Worm (Caenorhabditis elegans) whole organism, L1 larva: ENCODE results near the gene Y50D4B.2.

ENCODE experiments used
- C16A3.4 ChIP-seq: fragments of 150-350 bp; optimal IDR thresholded peaks from 2 replicates; lab custom pipeline; 2014; ENCODE audit warnings: missing biosample characterization, missing genetic modification characterization
- Y116A8C.19 ChIP-seq: sonication (generic microtip); optimal IDR thresholded peaks from 2 replicates; lab custom pipeline; 2016; ENCODE audit warnings: missing compliant biosample characterization, missing genetic modification characterization, borderline replicate concordance
- aha-1 ChIP-seq: fragments of 150-350 bp; optimal IDR thresholded peaks from 2 replicates; lab custom pipeline; 2014; ENCODE audit warnings: missing biosample characterization, missing genetic modification characterization
- alr-1 ChIP-seq: fragments of 200-800 bp; sonication (Bioruptor generic); optimal IDR thresholded peaks from 2 replicates; lab custom pipeline; 2018; ENCODE audit warnings: borderline replicate concordance, mild to moderate bottlenecking, missing genetic modification characterization, missing compliant biosample characterization
- aly-2 ChIP-seq: fragments of 150-350 bp; optimal IDR thresholded peaks from 2 replicates; lab custom pipeline; 2014; ENCODE audit warnings: missing biosample characterization, missing genetic modification characterization
- blmp-1 ChIP-seq: fragments of 150-350 bp; optimal IDR thresholded peaks from 2 replicates; lab custom pipeline; 2014; ENCODE audit warnings: missing biosample characterization, missing genetic modification characterization
- ceh-8 ChIP-seq: fragments of 200-800 bp; sonication (Bioruptor generic); optimal IDR thresholded peaks from 2 replicates; lab custom pipeline; 2018; ENCODE audit warnings: mild to moderate bottlenecking, missing genetic modification characterization, moderate library complexity, missing compliant biosample characterization
- ceh-82 ChIP-seq, 3 experiments: fragments of 150-350 bp in 1 of 3; sonication (generic microtip) in 2 of 3; optimal IDR thresholded peaks; 2 replicates each; lab custom pipeline; 2014 to 2017; ENCODE audit warnings: missing biosample characterization in 3 of 3, missing genetic modification characterization in 3 of 3
- ceh-90 ChIP-seq: sonication (generic microtip); optimal IDR thresholded peaks from 2 replicates; lab custom pipeline; 2016; ENCODE audit warnings: missing genetic modification characterization, missing compliant biosample characterization
- ces-1 ChIP-seq: fragments of 150-350 bp; optimal IDR thresholded peaks from 2 replicates; lab custom pipeline; 2014; ENCODE audit warnings: missing biosample characterization, missing genetic modification reagents, missing genetic modification characterization
- dpl-1 ChIP-seq, 3 experiments: fragments of 150-350 bp in 2 of 3; sonication (generic microtip) in 1 of 3; optimal IDR thresholded peaks; 2 replicates each; lab custom pipeline; 2014 to 2017; ENCODE audit warnings: missing biosample characterization in 3 of 3, missing genetic modification characterization in 3 of 3, missing genetic modification reagents in 3 of 3
- dsc-1 ChIP-seq: sonication (generic microtip); optimal IDR thresholded peaks from 2 replicates; lab custom pipeline; 2016; ENCODE audit warnings: mild to moderate bottlenecking, missing genetic modification characterization, missing compliant biosample characterization
- efl-1 ChIP-seq, 4 experiments: fragments of 150-350 bp; optimal IDR thresholded peaks in 3 of 4; peaks in 1 of 4; 1 replicate in 1 of 4; 2 replicates in 3 of 4; lab custom pipeline; 2014; ENCODE audit warnings: missing biosample characterization in 2 of 4, missing genetic modification characterization in 2 of 4, missing genetic modification reagents in 2 of 4
- efl-3 ChIP-seq: fragments of 200-800 bp; sonication (Bioruptor generic); optimal IDR thresholded peaks from 2 replicates; lab custom pipeline; 2018; ENCODE audit warnings: mild to moderate bottlenecking, missing genetic modification characterization, missing compliant biosample characterization
- egl-13 ChIP-seq: sonication (generic microtip); optimal IDR thresholded peaks from 2 replicates; lab custom pipeline; 2016; ENCODE audit warnings: missing genotype, missing genetic modification reagents, missing genetic modification characterization, missing compliant biosample characterization
- egl-27 ChIP-seq, 2 experiments: fragments of 150-350 bp in 1 of 2; sonication (generic microtip); optimal IDR thresholded peaks; 3 replicates each; lab custom pipeline; 2017 to 2018; ENCODE audit warnings: missing biosample characterization in 2 of 2, missing genetic modification characterization in 2 of 2, missing genetic modification reagents in 2 of 2
- elt-3 ChIP-seq, 6 experiments: fragments of 150-350 bp in 1 of 6; sonication (generic microtip); optimal IDR thresholded peaks; 2 replicates each; lab custom pipeline; 2017 to 2018; ENCODE audit warnings: missing biosample characterization in 6 of 6, missing genetic modification characterization in 6 of 6, inconsistent platforms in 1 of 6
- ets-5 ChIP-seq: fragments of 200-800 bp; sonication (Bioruptor generic); IDR thresholded peaks from 2 replicates; pipeline ENCODE4 v1.3.6; 2022; ENCODE audit warnings: missing genetic modification characterization, missing compliant biosample characterization
- fkh-10 ChIP-seq: sonication (generic microtip); optimal IDR thresholded peaks from 2 replicates; lab custom pipeline; 2017; ENCODE audit warnings: missing biosample characterization, missing genetic modification reagents, missing genetic modification characterization
- fkh-4 ChIP-seq: sonication (generic microtip); optimal IDR thresholded peaks from 2 replicates; lab custom pipeline; 2016; ENCODE audit warnings: missing compliant biosample characterization, missing genetic modification characterization, borderline replicate concordance
- fos-1 ChIP-seq: fragments of 150-350 bp; optimal IDR thresholded peaks from 2 replicates; lab custom pipeline; 2014; ENCODE audit warnings: missing biosample characterization, missing genetic modification characterization
- hlh-17 ChIP-seq: fragments of 200-800 bp; sonication (Bioruptor generic); optimal IDR thresholded peaks from 2 replicates; lab custom pipeline; 2018; ENCODE audit warnings: missing genetic modification characterization, mild to moderate bottlenecking, missing compliant biosample characterization, moderate library complexity, borderline replicate concordance
- hlh-4 ChIP-seq: sonication (generic microtip); optimal IDR thresholded peaks from 2 replicates; lab custom pipeline; 2016; ENCODE audit warnings: mild to moderate bottlenecking, missing genetic modification characterization, missing compliant biosample characterization
- hpl-2 ChIP-seq: fragments of 150-350 bp; optimal IDR thresholded peaks from 2 replicates; lab custom pipeline; 2014; ENCODE audit warnings: missing biosample characterization, missing genetic modification reagents, missing genetic modification characterization
- irx-1 ChIP-seq: sonication (generic microtip); optimal IDR thresholded peaks from 2 replicates; lab custom pipeline; 2016; ENCODE audit warnings: missing genetic modification characterization, missing compliant biosample characterization
- isw-1 ChIP-seq: fragments of 200-800 bp; sonication (Bioruptor generic); IDR thresholded peaks from 2 replicates; pipeline ENCODE4 v1.3.6; 2022; ENCODE audit warnings: missing genetic modification characterization, missing compliant biosample characterization
- jun-1 ChIP-seq: fragments of 150-350 bp; optimal IDR thresholded peaks from 2 replicates; lab custom pipeline; 2014; ENCODE audit warnings: missing biosample characterization, missing genetic modification reagents, missing genetic modification characterization
- lin-13 ChIP-seq: fragments of 150-350 bp; optimal IDR thresholded peaks from 2 replicates; lab custom pipeline; 2014; ENCODE audit warnings: missing biosample characterization, missing genetic modification reagents, missing genetic modification characterization
- lin-39 ChIP-seq: fragments of 150-350 bp; optimal IDR thresholded peaks from 2 replicates; lab custom pipeline; 2014; ENCODE audit warnings: missing biosample characterization, missing genetic modification reagents, missing genetic modification characterization
- mdl-1 ChIP-seq, 2 experiments: fragments of 150-350 bp; optimal IDR thresholded peaks; 2 replicates each; lab custom pipeline; 2014 to 2017; ENCODE audit warnings: missing biosample characterization in 2 of 2, missing genetic modification characterization in 2 of 2, inconsistent platforms in 1 of 2
- mep-1 ChIP-seq: fragments of 150-350 bp; optimal IDR thresholded peaks from 2 replicates; lab custom pipeline; 2014; ENCODE audit warnings: missing biosample characterization, missing genetic modification characterization
- nhr-12 ChIP-seq: sonication (generic microtip); optimal IDR thresholded peaks from 2 replicates; lab custom pipeline; 2017; ENCODE audit warnings: missing biosample characterization, missing genetic modification characterization
- nhr-19 ChIP-seq: fragments of 200-800 bp; sonication (Bioruptor generic); conservative IDR thresholded peaks from 2 replicates; pipeline ENCODE4 v1.3.6; 2022; ENCODE audit warnings: missing genetic modification characterization, missing compliant biosample characterization
- nhr-237 ChIP-seq: fragments of 150-350 bp; optimal IDR thresholded peaks from 2 replicates; lab custom pipeline; 2014; ENCODE audit warnings: missing biosample characterization, missing genetic modification characterization
- nhr-28 ChIP-seq: fragments of 150-350 bp; optimal IDR thresholded peaks from 2 replicates; lab custom pipeline; 2014; ENCODE audit warnings: missing biosample characterization, missing genetic modification characterization
- nhr-71 ChIP-seq: sonication (generic microtip); optimal IDR thresholded peaks from 2 replicates; lab custom pipeline; 2016; ENCODE audit warnings: mild to moderate bottlenecking, missing genetic modification characterization, moderate library complexity, missing compliant biosample characterization
- nhr-77 ChIP-seq: fragments of 150-350 bp; optimal IDR thresholded peaks from 2 replicates; lab custom pipeline; 2014; ENCODE audit warnings: missing biosample characterization, missing genetic modification characterization
- nhr-84 ChIP-seq: sonication (generic microtip); optimal IDR thresholded peaks from 2 replicates; lab custom pipeline; 2017; ENCODE audit warnings: missing biosample characterization, missing genetic modification characterization
- nhr-85 ChIP-seq: sonication (generic microtip); peaks from one replicate; lab custom pipeline; 2016; ENCODE audit warnings: missing genetic modification characterization, inconsistent platforms, missing compliant biosample characterization
- nhr-90 ChIP-seq: sonication (generic microtip); optimal IDR thresholded peaks from 2 replicates; lab custom pipeline; 2016; ENCODE audit warnings: mild to moderate bottlenecking, missing genetic modification characterization, missing compliant biosample characterization; ENCODE audit not compliant: poor library complexity
- pag-3 ChIP-seq: sonication (generic microtip); optimal IDR thresholded peaks from 2 replicates; lab custom pipeline; 2017; ENCODE audit warnings: missing genetic modification characterization, mild to moderate bottlenecking, missing compliant biosample characterization, antibody characterized with exemption, borderline replicate concordance; ENCODE audit not compliant: insufficient read depth
- rnt-1 ChIP-seq: sonication (generic microtip); optimal IDR thresholded peaks from 2 replicates; lab custom pipeline; 2016; ENCODE audit warnings: mild to moderate bottlenecking, missing genetic modification characterization, moderate library complexity, missing compliant biosample characterization
- snpc-4 ChIP-seq: fragments of 150-350 bp; optimal IDR thresholded peaks from 2 replicates; lab custom pipeline; 2014; ENCODE audit warnings: missing biosample characterization, missing genetic modification characterization
- sptf-1 ChIP-seq: fragments of 150-350 bp; optimal IDR thresholded peaks from 2 replicates; lab custom pipeline; 2014; ENCODE audit warnings: missing biosample characterization, missing genetic modification characterization
- swsn-7 ChIP-seq: sonication (generic microtip); optimal IDR thresholded peaks from 2 replicates; lab custom pipeline; 2016; ENCODE audit warnings: missing genetic modification characterization, missing compliant biosample characterization
- tbx-2 ChIP-seq: sonication (generic microtip); optimal IDR thresholded peaks from 2 replicates; lab custom pipeline; 2016; ENCODE audit warnings: missing genetic modification characterization, missing compliant biosample characterization
- tlp-1 ChIP-seq: fragments of 150-350 bp; optimal IDR thresholded peaks from 2 replicates; lab custom pipeline; 2014; ENCODE audit warnings: missing biosample characterization, missing genetic modification characterization
- unc-86 ChIP-seq: sonication (generic microtip); optimal IDR thresholded peaks from 2 replicates; lab custom pipeline; 2016; ENCODE audit warnings: missing genetic modification characterization, missing compliant biosample characterization
- unc-98 ChIP-seq: fragments of 200-800 bp; sonication (Bioruptor generic); IDR thresholded peaks from 2 replicates; pipeline ENCODE4 v1.3.6; 2022; ENCODE audit warnings: missing genetic modification characterization, missing compliant biosample characterization
- vab-15 ChIP-seq: sonication (generic microtip); optimal IDR thresholded peaks from 2 replicates; lab custom pipeline; 2017; ENCODE audit warnings: missing genotype, mild to moderate bottlenecking, missing genetic modification characterization, missing compliant biosample characterization
- ztf-11 ChIP-seq, 2 experiments: sonication (generic microtip); optimal IDR thresholded peaks; 2 replicates each; lab custom pipeline; 2016 to 2017; ENCODE audit warnings: missing genetic modification characterization in 2 of 2, missing biosample characterization in 1 of 2, missing compliant biosample characterization in 1 of 2
- ztf-4 ChIP-seq: fragments of 150-350 bp; optimal IDR thresholded peaks from 2 replicates; lab custom pipeline; 2014; ENCODE audit warnings: missing biosample characterization, missing genetic modification characterization

Y50D4B.2 gene

ce11 chrV:1151324-1151742 is 51.0 kb downstream of the Y50D4B.2 start (continued):
- TF ChIP-seq ceh-82 (tag; optimal IDR thresholded peaks at IDR 0.05; lab: Kevin White, UChicago) = peak; percentile 96 to 98 (median 98)
- TF ChIP-seq tbx-2 (tag; lab: Kevin White, UChicago) = peak; percentile 100
- peak; percentile 100 for TF ChIP-seq nhr-71 (tag; lab: Kevin White, UChicago)
- peak; percentile 88 for TF ChIP-seq aha-1
- no peak for TF ChIP-seq vab-15
- peak; percentile 98 for TF ChIP-seq jun-1 (tag; lab: Kevin White, UChicago)
- peak; percentile 99 for TF ChIP-seq fkh-10
- peak; percentile 97 for TF ChIP-seq irx-1 (tag; lab: Kevin White, UChicago)
- TF ChIP-seq ztf-11 (tag; optimal IDR thresholded peaks at IDR 0.05; lab: Kevin White, UChicago) = peak in 1 of 2 experiments; percentile 99
- TF ChIP-seq hlh-4 (tag; lab: Kevin White, UChicago) = peak; percentile 86
- TF ChIP-seq aly-2 (tag; lab: Kevin White, UChicago) = peak; percentile 80
- TF ChIP-seq rnt-1 (tag; lab: Kevin White, UChicago) = peak; percentile 95
- no peak for TF ChIP-seq nhr-84 (tag; lab: Kevin White, UChicago)
- TF ChIP-seq Y116A8C.19 (tag; lab: Kevin White, UChicago) = peak; percentile 74
- peak; percentile 88 for TF ChIP-seq snpc-4 (tag; lab: Kevin White, UChicago)
- TF ChIP-seq ztf-4 (tag; lab: Kevin White, UChicago) = peak; percentile 97
- peak; percentile 88 for TF ChIP-seq lin-39 (tag; lab: Kevin White, UChicago)
- TF ChIP-seq alr-1 (tag; lab: Kevin White, UChicago) = no peak
- peak; percentile 10 to 94 for TF ChIP-seq mdl-1 (tag; optimal IDR thresholded peaks at IDR 0.05; lab: Kevin White, UChicago)
- peak; percentile 97 for TF ChIP-seq nhr-77 (tag; lab: Kevin White, UChicago)
- TF ChIP-seq ces-1 (GFP tag; lab: Kevin White, UChicago) = peak; percentile 91
- peak; percentile 97 for TF ChIP-seq nhr-85 (tag; lab: Kevin White, UChicago)
- TF ChIP-seq sptf-1 (tag; lab: Kevin White, UChicago) = no peak
- TF ChIP-seq efl-1 (optimal IDR thresholded peaks at IDR 0.05; lab: Kevin White, UChicago) = peak; percentile 89 to 94
- peak; percentile 61 to 97 for TF ChIP-seq efl-1 (GFP tag; optimal IDR thresholded peaks at IDR 0.05 in 1 of 2; lab: Kevin White, UChicago)
- TF ChIP-seq fos-1 (tag; lab: Kevin White, UChicago) = peak; percentile 93
- TF ChIP-seq hpl-2 (GFP tag; lab: Kevin White, UChicago) = peak; percentile 79
- TF ChIP-seq nhr-237 (tag; lab: Kevin White, UChicago) = peak; percentile 95
- TF ChIP-seq lin-13 = peak; percentile 98
- TF ChIP-seq fkh-4 = peak; percentile 84
- TF ChIP-seq elt-3 (tag; optimal IDR thresholded peaks at IDR 0.05; lab: Kevin White, UChicago) = peak in 4 of 6 experiments; percentile 27 to 94 (median 79)
- peak; percentile 97; the same call in 1 of the 2 replicates for TF ChIP-seq ets-5
- TF ChIP-seq nhr-12 (tag; lab: Kevin White, UChicago) = peak; percentile 55
- TF ChIP-seq pag-3 (tag; lab: Kevin White, UChicago) = peak; percentile 11
- TF ChIP-seq mep-1 = peak; percentile 97
- peak; percentile 100 for TF ChIP-seq dsc-1 (tag; lab: Kevin White, UChicago)
- TF ChIP-seq tlp-1 (tag; lab: Kevin White, UChicago) = no peak
- TF ChIP-seq unc-86 (tag; lab: Kevin White, UChicago) = peak; percentile 100
- TF ChIP-seq hlh-17 (GFP tag; lab: Kevin White, UChicago) = peak; percentile 77
- peak; percentile 63 to 77 (median 66) for TF ChIP-seq dpl-1 (GFP tag; optimal IDR thresholded peaks at IDR 0.05; lab: Kevin White, UChicago)
- TF ChIP-seq blmp-1 (tag; lab: Kevin White, UChicago) = peak; percentile 82
- peak; percentile 100 for TF ChIP-seq swsn-7 (tag; lab: Kevin White, UChicago)
- TF ChIP-seq ceh-90 = no peak
- TF ChIP-seq egl-27 (tag; optimal IDR thresholded peaks at IDR 0.05; lab: Kevin White, UChicago) = peak; percentile 69 to 91
- peak; percentile 99 for TF ChIP-seq nhr-90 (tag; lab: Kevin White, UChicago)
- peak; percentile 82 for TF ChIP-seq efl-3 (GFP tag; lab: Kevin White, UChicago)
- peak; percentile 98 for TF ChIP-seq ceh-8
- TF ChIP-seq unc-98 = peak; percentile 93
- TF ChIP-seq nhr-28 (tag; lab: Kevin White, UChicago) = no peak
- peak; percentile 100 for TF ChIP-seq egl-13 (tag; lab: Kevin White, UChicago)
- TF ChIP-seq nhr-19 (GFP tag; lab: Robert Waterston, UW) = peak; percentile 99
- peak; percentile 90 for TF ChIP-seq C16A3.4 (tag; lab: Kevin White, UChicago)
- TF ChIP-seq isw-1 (GFP tag; lab: Robert Waterston, UW) = peak; percentile 97
